Worm (Caenorhabditis elegans): ENCODE results near the gene chhy-1.

chhy-1 gene

ce11 chrII:8616155-8616554, 1.3 kb downstream of the chhy-1 start:
- TF ChIP-seq nhr-237 (tag; optimal IDR thresholded peaks at IDR 0.05) = no peak
- TF ChIP-seq ceh-43 (GFP tag; optimal IDR thresholded peaks at IDR 0.05) = no peak
- TF ChIP-seq unc-62 (GFP tag; optimal IDR thresholded peaks at IDR 0.05) = no peak
- no peak for TF ChIP-seq ztf-11 (tag; optimal IDR thresholded peaks at IDR 0.05)
- TF ChIP-seq pha-4 (tag; optimal IDR thresholded peaks at IDR 0.05) = no peak
- TF ChIP-seq nhr-2 (tag; optimal IDR thresholded peaks at IDR 0.05) = no peak
- no peak for TF ChIP-seq drap-1 (GFP tag; optimal IDR thresholded peaks at IDR 0.05)
- TF ChIP-seq zip-8 (tag; optimal IDR thresholded peaks at IDR 0.05) = no peak
- TF ChIP-seq ceh-83 (GFP tag; optimal IDR thresholded peaks at IDR 0.05) = no peak
- TF ChIP-seq M03D4.4 (tag; optimal IDR thresholded peaks at IDR 0.05) = no peak
- TF ChIP-seq nhr-76 (tag; optimal IDR thresholded peaks at IDR 0.05) = no peak
- TF ChIP-seq sem-2 (GFP tag; optimal IDR thresholded peaks at IDR 0.05) = no peak
- no peak for TF ChIP-seq sptf-1 (tag; optimal IDR thresholded peaks at IDR 0.05)
- TF ChIP-seq ceh-39 (tag; optimal IDR thresholded peaks at IDR 0.05) = no peak
- TF ChIP-seq bed-3 (GFP tag; optimal IDR thresholded peaks at IDR 0.05) = no peak
- TF ChIP-seq hlh-1 (tag; optimal IDR thresholded peaks at IDR 0.05) = no peak
- no peak for TF ChIP-seq ces-1 (GFP tag; optimal IDR thresholded peaks at IDR 0.05)
- no peak for TF ChIP-seq elt-3 (tag; optimal IDR thresholded peaks at IDR 0.05)

- TF ChIP-seq drap-1 (GFP tag; optimal IDR thresholded peaks at IDR 0.05) = no peak
- no peak for TF ChIP-seq unc-62 (GFP tag; optimal IDR thresholded peaks at IDR 0.05)
- no peak for TF ChIP-seq tbx-8 (GFP tag; optimal IDR thresholded peaks at IDR 0.05)
- no peak for TF ChIP-seq zip-8 (tag; optimal IDR thresholded peaks at IDR 0.05)
- no peak for TF ChIP-seq sem-2 (GFP tag; optimal IDR thresholded peaks at IDR 0.05)
- TF ChIP-seq ham-2 (GFP tag; optimal IDR thresholded peaks at IDR 0.05) = no peak
- no peak for TF ChIP-seq hlh-1 (tag; optimal IDR thresholded peaks at IDR 0.05)
- TF ChIP-seq sptf-1 (tag; optimal IDR thresholded peaks at IDR 0.05) = no peak
- no peak for TF ChIP-seq elt-3 (tag; optimal IDR thresholded peaks at IDR 0.05)
- TF ChIP-seq mab-5 (tag; optimal IDR thresholded peaks at IDR 0.05) = no peak
- TF ChIP-seq bed-3 (GFP tag; optimal IDR thresholded peaks at IDR 0.05) = no peak
- TF ChIP-seq ztf-11 (tag; optimal IDR thresholded peaks at IDR 0.05) = no peak
These were observed 4.9 kb downstream of the chhy-1 start, which contains the start of gene T22C8.1 for ce11 chrII:8612470-8612869. Gene T22C8.1 (plus strand): TSS chrII:8612770.

- TF ChIP-seq ceh-39 (tag; optimal IDR thresholded peaks at IDR 0.05) (no peak), nhr-28 (tag; optimal IDR thresholded peaks at IDR 0.05) (no peak), flh-1 (GFP tag; optimal IDR thresholded peaks at IDR 0.05) (no peak), unc-39 (tag; optimal IDR thresholded peaks at IDR 0.05) (no peak), ces-1 (GFP tag; optimal IDR thresholded peaks at IDR 0.05) (peak; percentile 65), M03D4.4 (tag; optimal IDR thresholded peaks at IDR 0.05) (no peak), nhr-2 (tag; optimal IDR thresholded peaks at IDR 0.05) (no peak), ztf-11 (tag; optimal IDR thresholded peaks at IDR 0.05) (no peak)
These were observed 6.1 kb downstream of the chhy-1 start for ce11 chrII:8611330-8611729.

ce11 chrII:8610585-8610984, 6.8 kb downstream of the chhy-1 start:
- TF ChIP-seq zip-8 (tag; optimal IDR thresholded peaks at IDR 0.05) = no peak
- TF ChIP-seq blmp-1 (tag; optimal IDR thresholded peaks at IDR 0.05) = no peak
- TF ChIP-seq hlh-1 (tag; optimal IDR thresholded peaks at IDR 0.05) = no peak

ce11 chrII:8610085-8610484, 7.3 kb downstream of the chhy-1 start, which contains the start of gene F28C6.9:
Gene F28C6.9 (minus strand): TSS chrII:8610185.
- no peak for TF ChIP-seq ham-2 (GFP tag; optimal IDR thresholded peaks at IDR 0.05)
- TF ChIP-seq M03D4.4 (tag; optimal IDR thresholded peaks at IDR 0.05) = no peak
- TF ChIP-seq unc-62 (GFP tag; optimal IDR thresholded peaks at IDR 0.05) = no peak
- TF ChIP-seq lin-13 (tag; optimal IDR thresholded peaks at IDR 0.05) = no peak
- no peak for TF ChIP-seq hlh-1 (tag; optimal IDR thresholded peaks at IDR 0.05)
- no peak for TF ChIP-seq ceh-39 (tag; optimal IDR thresholded peaks at IDR 0.05)
- TF ChIP-seq nhr-2 (tag; optimal IDR thresholded peaks at IDR 0.05) = no peak
- no peak for TF ChIP-seq sptf-1 (tag; optimal IDR thresholded peaks at IDR 0.05)
- no peak for TF ChIP-seq ztf-11 (tag; optimal IDR thresholded peaks at IDR 0.05)
- TF ChIP-seq bed-3 (GFP tag; optimal IDR thresholded peaks at IDR 0.05) = no peak

- TF ChIP-seq tbx-8 (GFP tag; optimal IDR thresholded peaks at IDR 0.05) = no peak
- no peak for TF ChIP-seq mab-5 (tag; optimal IDR thresholded peaks at IDR 0.05)
- TF ChIP-seq unc-62 (GFP tag; optimal IDR thresholded peaks at IDR 0.05) = no peak
- no peak for TF ChIP-seq ztf-11 (tag; optimal IDR thresholded peaks at IDR 0.05)
- no peak for TF ChIP-seq unc-39 (tag; optimal IDR thresholded peaks at IDR 0.05)
- no peak for TF ChIP-seq elt-3 (tag; optimal IDR thresholded peaks at IDR 0.05)
- TF ChIP-seq pha-4 (tag; optimal IDR thresholded peaks at IDR 0.05) = no peak
- no peak for TF ChIP-seq M03D4.4 (tag; optimal IDR thresholded peaks at IDR 0.05)
These were observed 9.8 kb downstream of the chhy-1 start, which contains the start of gene F28C6.10 for ce11 chrII:8607662-8608061. Gene F28C6.10 (plus strand): TSS chrII:8607962.

- TF ChIP-seq nhr-237 (tag; optimal IDR thresholded peaks at IDR 0.05) (no peak), unc-62 (GFP tag; optimal IDR thresholded peaks at IDR 0.05) (no peak), blmp-1 (tag; optimal IDR thresholded peaks at IDR 0.05) (no peak), ceh-83 (GFP tag; optimal IDR thresholded peaks at IDR 0.05) (no peak), ham-2 (GFP tag; optimal IDR thresholded peaks at IDR 0.05) (no peak), pha-4 (tag; optimal IDR thresholded peaks at IDR 0.05) (no peak)
These were observed 10.9 kb downstream of the chhy-1 start, which contains the start of gene F28C6.8 for ce11 chrII:8606549-8606948. Gene F28C6.8 (plus strand): TSS chrII:8606849.
